Fruit fly (Drosophila melanogaster): ENCODE measurements around the gene sloth2.

- TF ChIP-seq ERR (GFP tag; optimal IDR thresholded peaks at IDR 0.05) (no peak), Dad (GFP tag; optimal IDR thresholded peaks at IDR 0.05) (no peak), Lpt (GFP tag; optimal IDR thresholded peaks at IDR 0.05) (no peak), sens (GFP tag) (no peak)
These were observed 23.1 kb upstream of the sloth2 start for dm6 chrX:6988082-6988481.
